Fruit fly (Drosophila melanogaster) whole organism, embryonic: ENCODE results near the gene CG32554.

Experiments
- Antp ChIP-seq: fragments of 200-800 bp; sonication (Bioruptor generic); optimal IDR thresholded peaks from 3 replicates; lab custom pipeline; 2016; ENCODE audit warnings: missing biosample characterization, missing genetic modification characterization
- NFAT ChIP-seq: fragments of 200-800 bp; sonication (Bioruptor generic); IDR thresholded peaks from 2 replicates; pipeline ENCODE4 v1.3.6; 2022; ENCODE audit warnings: missing biosample characterization, missing genetic modification characterization

dm6 chrX:17883418-17883817 is 30.9 kb upstream of the CG32554 start, which contains the start of gene CG12985:
- TF ChIP-seq NFAT (no peak), Antp (GFP tag; lab: Kevin White, UChicago) (no peak)
